Worm (Caenorhabditis elegans): ENCODE measurements around the gene F48E3.6.

F48E3.6 gene

DNA sequence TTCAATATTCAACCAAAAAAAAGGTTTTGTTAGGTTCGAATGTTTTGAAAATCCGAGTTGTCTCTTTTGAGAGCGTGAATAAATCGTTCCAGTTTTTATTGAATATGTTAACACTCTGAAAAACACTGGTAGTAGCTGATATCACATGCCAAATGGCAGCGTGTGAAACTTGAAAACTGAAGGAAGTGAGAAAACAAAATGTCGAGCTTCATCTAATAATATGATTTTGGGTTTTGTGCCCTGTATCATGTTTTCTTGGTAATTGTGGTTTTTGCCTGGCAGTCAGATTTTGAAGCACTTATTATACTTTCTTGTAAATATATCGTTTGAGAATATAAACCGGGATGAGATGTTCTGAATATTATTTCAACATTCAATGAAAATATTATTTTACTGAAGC, at the start of gene F48E3.6:
TSS of gene F48E3.6 (minus strand) at position 101 of the 400 bp plus-strand sequence.
- no peak for TF ChIP-seq unc-62 (GFP tag; optimal IDR thresholded peaks at IDR 0.05)

ce11 chrX:7550452-7550851, 47.7 kb upstream of the F48E3.6 start:
- no peak for TF ChIP-seq unc-62 (GFP tag; optimal IDR thresholded peaks at IDR 0.05)

DNA sequence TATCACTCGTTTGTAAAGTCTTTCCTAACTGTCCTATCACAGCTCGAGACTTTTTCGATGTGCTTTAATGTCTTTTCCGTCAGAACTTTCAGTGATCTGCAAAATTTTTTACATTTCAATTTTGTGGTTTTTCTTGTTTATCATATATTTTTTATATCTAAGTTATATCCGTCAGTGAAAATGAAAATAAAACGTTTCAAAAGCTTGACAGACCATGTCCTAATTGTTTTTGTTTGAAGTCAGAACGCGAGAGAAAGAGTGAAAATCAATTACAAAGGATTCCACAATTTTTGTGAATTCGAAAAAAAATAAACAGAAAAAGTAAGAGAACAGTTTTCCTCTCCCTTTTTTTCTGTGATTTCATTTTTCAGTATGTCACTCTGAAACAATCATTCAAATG, 45.5 kb upstream of the F48E3.6 start, which contains the start of gene F46C8.1:
TSS of gene F46C8.1 (plus strand) at position 301 of the 400 bp plus-strand sequence.
- TF ChIP-seq unc-62 (GFP tag; optimal IDR thresholded peaks at IDR 0.05) = no peak

- no peak for TF ChIP-seq unc-62 (GFP tag; optimal IDR thresholded peaks at IDR 0.05)
Observed at ce11 chrX:7547696-7548095, 45.0 kb upstream of the F48E3.6 start.

DNA sequence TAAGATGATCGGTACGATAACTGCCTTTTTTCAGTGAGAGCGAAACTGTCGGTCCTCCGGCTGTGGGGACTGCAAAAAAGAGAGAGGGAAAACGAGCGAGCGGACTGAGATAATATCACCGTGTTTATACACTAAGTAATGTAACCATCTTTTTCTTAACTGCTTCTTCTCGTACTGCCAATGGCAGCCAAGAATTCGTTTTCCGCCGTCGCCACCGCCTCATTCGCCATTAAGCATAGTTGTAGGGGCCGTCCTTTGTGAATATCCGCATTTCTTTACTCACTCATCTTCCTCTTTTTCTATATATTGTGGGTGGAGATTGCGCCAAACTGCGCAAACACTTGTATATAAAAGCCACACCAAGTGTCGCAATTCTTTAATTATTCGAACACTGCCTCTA, 43.8 kb upstream of the F48E3.6 start, which contains the start of gene col-174:
TSS of gene col-174 (plus strand) at position 301 of the 400 bp plus-strand sequence.
- no peak for TF ChIP-seq unc-62 (GFP tag; optimal IDR thresholded peaks at IDR 0.05)

DNA sequence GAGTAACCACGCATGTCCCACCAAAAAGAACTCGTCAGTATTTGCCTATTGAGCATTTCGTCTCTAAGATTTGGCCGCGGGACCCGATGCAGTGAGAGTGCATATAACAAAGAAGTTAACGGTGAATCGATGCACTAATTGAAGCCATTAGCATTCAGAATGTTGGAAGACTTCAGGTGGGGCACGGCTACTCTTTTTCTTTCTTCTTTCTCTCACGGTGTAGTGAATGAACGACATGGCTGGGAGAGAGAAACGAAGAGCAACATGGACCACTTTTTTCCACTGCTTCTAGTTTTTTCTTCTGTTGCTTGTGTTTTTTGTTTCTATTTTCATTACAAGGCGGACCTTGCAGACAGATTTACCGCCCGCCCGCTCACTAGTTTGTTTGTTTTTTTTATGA, 38.4 kb upstream of the F48E3.6 start:
- TF ChIP-seq unc-62 (GFP tag; optimal IDR thresholded peaks at IDR 0.05) = no peak

DNA sequence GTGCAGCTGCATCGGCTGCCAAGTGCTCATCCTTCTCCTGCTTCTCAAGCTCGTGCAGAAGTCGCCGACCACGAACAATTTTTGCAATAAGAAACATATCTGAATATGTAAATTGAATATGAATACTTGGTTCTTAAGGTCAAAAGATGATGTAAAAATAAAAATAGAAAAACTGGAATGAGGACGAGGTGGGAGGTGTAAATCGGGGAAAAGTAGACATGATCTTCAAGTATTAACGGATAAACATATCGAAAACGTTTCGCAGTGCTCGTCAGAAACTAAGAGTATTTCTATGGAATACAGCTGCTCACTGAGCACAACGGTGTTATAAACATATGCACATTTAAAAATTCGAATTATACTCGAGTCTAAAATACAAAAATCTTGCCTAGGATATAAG, 37.3 kb upstream of the F48E3.6 start, which contains the start of gene glb-16:
TSS of gene glb-16 (minus strand) at position 101 of the 400 bp plus-strand sequence.
- TF ChIP-seq unc-62 (GFP tag; optimal IDR thresholded peaks at IDR 0.05) = no peak

DNA sequence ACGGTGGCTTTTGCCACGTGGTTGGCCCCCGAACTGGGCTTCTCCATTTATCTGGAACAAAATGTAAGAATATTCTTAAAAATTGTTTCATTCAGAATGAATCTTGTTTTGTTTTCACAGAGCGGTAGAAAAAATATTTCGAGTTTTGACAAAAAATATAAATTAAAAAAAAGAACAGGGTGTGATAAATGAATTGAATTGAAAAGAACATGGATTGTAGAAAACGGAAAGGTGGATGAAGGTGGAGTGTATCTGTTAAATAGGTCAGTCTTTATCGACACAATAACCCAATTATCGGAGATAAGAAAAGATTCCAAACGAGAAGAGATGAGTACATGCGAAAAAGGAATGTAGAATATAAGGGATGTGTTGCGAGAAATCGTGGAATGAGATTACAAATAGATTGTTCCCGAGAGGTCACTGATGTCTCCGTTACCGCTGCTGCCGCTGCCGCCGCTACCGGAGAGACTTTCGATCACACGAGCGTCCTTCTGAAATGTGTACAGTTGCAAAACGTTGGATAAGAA, 35.1 kb upstream of the F48E3.6 start, which contains the start of gene dpy-7:
TSS of gene dpy-7 (minus strand) at position 51 of the 527 bp plus-strand sequence.
- no peak for TF ChIP-seq unc-62 (GFP tag; optimal IDR thresholded peaks at IDR 0.05)

DNA sequence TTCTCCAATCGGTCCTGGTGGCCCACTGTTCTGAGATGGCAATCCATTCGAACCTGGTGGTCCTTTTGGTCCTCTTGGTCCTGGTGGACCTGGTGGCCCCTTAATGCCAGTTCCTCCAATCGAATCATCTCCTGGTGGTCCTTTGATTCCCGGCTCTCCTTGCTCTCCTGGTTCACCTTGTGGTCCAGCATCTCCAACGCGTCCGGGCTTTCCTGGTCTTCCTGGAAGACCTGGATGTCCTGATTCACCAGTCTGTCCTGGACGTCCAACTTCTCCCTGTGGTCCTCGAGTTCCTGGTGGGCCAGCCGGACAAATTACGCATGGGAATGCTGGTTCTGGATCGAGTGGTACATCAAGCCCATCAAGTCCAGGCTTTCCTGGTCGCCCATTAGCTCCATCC, 34.2 kb upstream of the F48E3.6 start:
- no peak for TF ChIP-seq unc-62 (GFP tag; optimal IDR thresholded peaks at IDR 0.05)

- TF ChIP-seq unc-62 (GFP tag; optimal IDR thresholded peaks at IDR 0.05) = no peak
Observed at ce11 chrX:7534454-7534853, 31.7 kb upstream of the F48E3.6 start.

DNA sequence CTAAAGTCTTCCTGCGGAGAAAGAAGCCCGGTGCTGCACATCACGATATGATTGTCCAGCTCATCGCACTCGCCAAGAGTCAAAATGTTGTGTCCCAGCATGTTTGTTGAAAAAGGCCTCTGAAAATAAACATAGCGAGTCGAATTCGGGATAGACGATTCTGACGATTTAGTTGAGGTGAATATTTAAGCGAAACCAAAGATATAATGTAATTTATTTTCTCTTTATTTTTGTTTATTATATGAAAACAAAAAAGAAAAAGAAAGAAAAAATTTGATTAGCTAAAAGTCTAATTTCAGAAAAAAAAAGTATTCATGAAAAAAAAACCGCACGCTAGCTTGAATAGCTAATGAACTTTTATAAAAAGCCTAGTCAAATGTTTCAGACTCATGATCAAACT, 29.9 kb upstream of the F48E3.6 start, which contains the start of gene ceh-14:
TSS of gene ceh-14 (minus strand) at position 101 of the 400 bp plus-strand sequence.
- no peak for TF ChIP-seq unc-62 (GFP tag; optimal IDR thresholded peaks at IDR 0.05)

- TF ChIP-seq unc-62 (GFP tag; optimal IDR thresholded peaks at IDR 0.05) = no peak
Observed at ce11 chrX:7525271-7525670, 22.6 kb upstream of the F48E3.6 start, which contains the start of gene F46C8.3. Gene F46C8.3 (plus strand): TSS chrX:7525571.

DNA sequence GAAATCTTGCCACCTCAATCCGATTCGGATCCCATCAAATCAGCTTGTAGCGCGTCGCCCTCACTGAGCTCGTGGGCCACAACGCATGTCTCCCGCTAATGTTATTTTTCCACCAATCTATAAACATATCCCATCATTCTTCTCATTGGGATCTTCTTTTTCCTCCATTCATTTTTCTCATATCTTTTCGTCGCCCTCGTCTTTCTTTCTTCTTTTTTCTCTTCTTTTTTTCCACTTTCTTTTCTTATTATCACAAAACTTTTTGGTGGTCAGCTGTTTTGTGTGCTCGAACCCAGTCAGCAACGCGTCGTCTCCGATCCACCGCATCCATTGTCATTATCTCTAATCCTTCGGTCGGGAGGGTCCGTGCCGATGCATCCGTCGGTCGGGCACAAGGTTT, 21.1 kb upstream of the F48E3.6 start:
- TF ChIP-seq unc-62 (GFP tag; optimal IDR thresholded peaks at IDR 0.05) = no peak

DNA sequence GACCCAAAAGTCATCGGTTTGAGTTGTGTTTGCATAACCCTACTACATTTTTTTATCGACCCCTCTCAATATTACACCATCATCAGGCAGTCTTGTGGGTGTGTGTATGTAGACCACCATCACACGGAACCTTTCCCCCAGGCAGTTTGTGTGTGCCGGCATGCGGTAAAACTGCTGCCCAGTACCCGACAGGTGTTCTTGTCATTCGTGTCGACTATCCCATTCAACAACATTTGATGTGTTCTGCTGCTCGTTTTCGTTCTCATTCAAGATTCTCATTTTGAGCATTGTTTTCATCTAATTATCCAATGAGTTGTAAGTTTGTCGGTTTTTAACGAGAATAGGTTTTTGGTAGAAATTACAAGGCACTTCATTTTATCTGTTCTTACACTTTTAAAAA, 19.9 kb upstream of the F48E3.6 start:
- no peak for TF ChIP-seq unc-62 (GFP tag; optimal IDR thresholded peaks at IDR 0.05)

ce11 chrX:7519569-7519968, 16.9 kb upstream of the F48E3.6 start, which contains the start of gene chts-1:
Gene chts-1 (minus strand): TSS chrX:7519669.
- no peak for TF ChIP-seq unc-62 (GFP tag; optimal IDR thresholded peaks at IDR 0.05)

DNA sequence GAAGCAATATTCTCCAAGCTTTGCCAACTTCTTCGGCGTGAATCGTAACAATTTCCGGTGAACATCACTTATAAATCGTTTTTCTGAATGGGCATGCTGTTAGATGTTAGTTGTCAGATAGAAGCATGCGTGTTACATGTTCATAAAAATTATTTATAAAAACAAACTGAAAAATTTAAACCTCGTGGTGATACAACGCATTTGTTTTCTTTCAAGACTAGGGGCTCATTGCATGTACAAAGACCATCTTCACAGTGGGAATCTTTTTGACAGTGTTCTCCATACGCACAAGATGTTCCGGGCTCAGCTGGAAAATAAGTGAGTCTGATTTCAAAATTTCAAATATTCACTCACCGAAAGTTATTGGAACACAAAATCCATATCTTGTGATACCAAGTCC, 10.0 kb upstream of the F48E3.6 start:
- no peak for TF ChIP-seq unc-62 (GFP tag; optimal IDR thresholded peaks at IDR 0.05)

ce11 chrX:7507141-7507540, 4.4 kb upstream of the F48E3.6 start:
- TF ChIP-seq unc-62 (GFP tag; optimal IDR thresholded peaks at IDR 0.05) = no peak

DNA sequence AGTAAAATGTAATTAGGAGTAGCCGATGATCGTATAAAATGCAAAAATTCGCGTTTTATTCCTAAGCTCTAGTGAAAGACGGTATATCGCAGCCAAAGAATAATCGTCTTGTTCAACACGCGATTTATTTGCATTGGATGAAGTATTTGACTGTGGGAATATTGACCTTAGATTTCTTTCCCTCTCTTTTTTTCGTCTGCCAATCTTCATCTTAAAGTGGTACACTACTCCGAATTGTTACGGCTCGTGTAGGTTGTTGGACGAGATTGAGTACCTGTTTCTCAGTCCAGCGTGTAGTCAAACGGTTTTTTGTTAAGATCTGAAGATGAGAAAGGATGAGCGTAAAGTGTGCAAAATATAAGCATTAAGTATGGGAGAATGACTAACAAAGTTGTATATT, 3.8 kb upstream of the F48E3.6 start, which contains the start of gene lgc-11:
TSS of gene lgc-11 (minus strand) at position 101 of the 400 bp plus-strand sequence.
- TF ChIP-seq unc-62 (GFP tag; optimal IDR thresholded peaks at IDR 0.05) = no peak
